Worm (Caenorhabditis elegans) whole organism, L3 larva: ENCODE results near the gene C16C10.9.

Experiments used
- ama-1 ChIP-seq: fragments of 150-350 bp; optimal IDR thresholded peaks from 2 replicates; lab custom pipeline; 2018
- ceh-16 ChIP-seq: sonication (generic microtip); optimal IDR thresholded peaks from 2 replicates; lab custom pipeline; 2017; ENCODE audit warnings: missing biosample characterization, missing genetic modification characterization
- ceh-28 ChIP-seq: fragments of 150-350 bp; optimal IDR thresholded peaks from 2 replicates; lab custom pipeline; 2014; ENCODE audit warnings: missing biosample characterization, missing genetic modification reagents, missing genetic modification characterization
- elt-2 ChIP-seq: sonication (generic microtip); optimal IDR thresholded peaks from 2 replicates; lab custom pipeline; 2016; ENCODE audit warnings: missing genetic modification reagents, mild to moderate bottlenecking, missing genetic modification characterization, missing compliant biosample characterization
- eor-1 ChIP-seq, 2 experiments: fragments of 150-350 bp; optimal IDR thresholded peaks; 2 replicates each; lab custom pipeline; 2014 to 2018; ENCODE audit warnings: missing biosample characterization in 2 of 2, missing genetic modification characterization in 2 of 2
- mdl-1 ChIP-seq: fragments of 150-350 bp; optimal IDR thresholded peaks from 2 replicates; lab custom pipeline; 2014; ENCODE audit warnings: missing biosample characterization, missing genetic modification characterization
- nhr-11 ChIP-seq: fragments of 150-350 bp; optimal IDR thresholded peaks from 2 replicates; lab custom pipeline; 2014; ENCODE audit warnings: missing biosample characterization, missing genetic modification characterization
- nhr-25 ChIP-seq: sonication (generic microtip); optimal IDR thresholded peaks from 2 replicates; lab custom pipeline; 2017; ENCODE audit warnings: missing biosample characterization, missing genetic modification characterization
- nhr-77 ChIP-seq: fragments of 150-350 bp; optimal IDR thresholded peaks from 2 replicates; lab custom pipeline; 2014; ENCODE audit warnings: missing biosample characterization, missing genetic modification characterization
- snpc-4 ChIP-seq: fragments of 150-350 bp; optimal IDR thresholded peaks from 2 replicates; lab custom pipeline; 2014; ENCODE audit warnings: missing biosample characterization, missing genetic modification characterization
- ztf-4 ChIP-seq: fragments of 150-350 bp; optimal IDR thresholded peaks from 2 replicates; lab custom pipeline; 2014; ENCODE audit warnings: missing biosample characterization, missing genetic modification characterization

- TF ChIP-seq ama-1 (lab: Kevin White, UChicago), result no peak
- no peak for TF ChIP-seq eor-1 (tag; optimal IDR thresholded peaks at IDR 0.05; lab: Kevin White, UChicago)
- TF ChIP-seq nhr-11 (tag; lab: Kevin White, UChicago), result no peak
- TF ChIP-seq nhr-25, result no peak
- TF ChIP-seq ceh-16 (tag; lab: Kevin White, UChicago), result no peak
- no peak for TF ChIP-seq snpc-4
- TF ChIP-seq elt-2, result no peak
- TF ChIP-seq nhr-77, result no peak
- TF ChIP-seq ztf-4 (tag; lab: Kevin White, UChicago), result no peak
- no peak for TF ChIP-seq ceh-28
- TF ChIP-seq mdl-1, result no peak
Observed at ce11 chrIII:4175489-4175888, 18.3 kb upstream of the C16C10.9 start.
